Worm (Caenorhabditis elegans): Measurements from ENCODE around the gene blos-4.

blos-4 gene

DNA sequence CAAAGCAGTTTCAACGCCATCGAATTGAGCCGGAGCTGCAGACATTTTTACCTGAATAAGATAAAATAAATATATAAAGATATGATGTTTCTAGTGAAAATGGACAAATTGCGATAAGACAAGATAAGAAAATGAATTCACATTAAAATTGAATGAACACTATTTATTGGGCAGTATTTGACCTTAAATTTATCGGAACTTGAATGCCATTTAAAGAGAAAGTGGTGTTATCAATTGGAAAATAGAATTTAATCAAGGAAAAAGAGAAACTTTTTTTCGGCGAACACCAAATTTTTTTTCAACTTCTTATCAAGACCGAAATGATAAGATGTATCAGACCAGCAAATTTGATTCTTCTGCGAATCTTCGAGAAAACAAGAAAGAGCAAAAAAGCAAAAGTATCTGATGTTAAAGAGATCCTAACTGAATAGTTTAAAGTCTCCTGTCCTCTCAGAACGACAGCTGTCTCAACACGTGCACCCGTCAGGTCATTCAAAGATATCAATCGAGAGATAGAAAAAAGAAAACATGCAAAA lies 45.1 kb downstream of the blos-4 start, which contains the start of gene upb-1:
TSS of gene upb-1 (minus strand) at position 51 of the 536 bp plus-strand sequence.
- TF ChIP-seq fkh-10 (GFP tag; optimal IDR thresholded peaks at IDR 0.05) (no peak), isw-1 (GFP tag; IDR thresholded peaks at IDR 0.05) (no peak), unc-30 (tag; optimal IDR thresholded peaks at IDR 0.05) (no peak), snu-23 (GFP tag; optimal IDR thresholded peaks at IDR 0.05) (peak; percentile 55), jun-1 (tag; optimal IDR thresholded peaks at IDR 0.05) (no peak), lin-13 (GFP tag; optimal IDR thresholded peaks at IDR 0.05) (no peak), nhr-19 (GFP tag; conservative IDR thresholded peaks at IDR 0.05) (peak; percentile 64), ceh-88 (GFP tag; IDR thresholded peaks at IDR 0.05) (no peak), fos-1 (tag; optimal IDR thresholded peaks at IDR 0.05) (no peak), fkh-8 (tag; optimal IDR thresholded peaks at IDR 0.05) (no peak), nhr-20 (tag; optimal IDR thresholded peaks at IDR 0.05) (peak; percentile 52), efl-1 (optimal IDR thresholded peaks at IDR 0.05) (peak in 1 of 2 experiments; percentile 24), efl-1 (GFP tag; optimal IDR thresholded peaks at IDR 0.05 in 1 of 2) (no peak), mdl-1 (tag; optimal IDR thresholded peaks at IDR 0.05) (peak in 1 of 2 experiments; percentile 64), blmp-1 (tag; optimal IDR thresholded peaks at IDR 0.05) (peak; percentile 52), ceh-90 (tag; optimal IDR thresholded peaks at IDR 0.05) (no peak), nhr-28 (tag; optimal IDR thresholded peaks at IDR 0.05) (no peak), mep-1 (tag; optimal IDR thresholded peaks at IDR 0.05) (peak; percentile 21), nhr-47 (tag; optimal IDR thresholded peaks at IDR 0.05) (peak; percentile 3), ztf-11 (tag; optimal IDR thresholded peaks at IDR 0.05) (no peak), sptf-1 (tag; optimal IDR thresholded peaks at IDR 0.05) (no peak), pax-3 (tag; optimal IDR thresholded peaks at IDR 0.05) (no peak), swsn-7 (tag; optimal IDR thresholded peaks at IDR 0.05) (peak; percentile 7), nhr-71 (tag; optimal IDR thresholded peaks at IDR 0.05) (peak; percentile 82), Y116A8C.19 (tag; optimal IDR thresholded peaks at IDR 0.05; ENCODE audit: borderline replicate concordance) (no peak), lin-15B (tag; optimal IDR thresholded peaks at IDR 0.05) (no peak), pqm-1 (tag; optimal IDR thresholded peaks at IDR 0.05) (no peak), lir-3 (tag; optimal IDR thresholded peaks at IDR 0.05; ENCODE audit: poor library complexity) (no peak), hlh-4 (tag; optimal IDR thresholded peaks at IDR 0.05) (no peak), nhr-90 (tag; optimal IDR thresholded peaks at IDR 0.05; ENCODE audit: poor library complexity) (no peak), ets-5 (GFP tag; IDR thresholded peaks at IDR 0.05) (no peak), lin-14 (GFP tag; optimal IDR thresholded peaks at IDR 0.05) (peak; percentile 72), ces-1 (GFP tag; optimal IDR thresholded peaks at IDR 0.05) (no peak), grh-1 (GFP tag; IDR thresholded peaks at IDR 0.05) (no peak), egl-13 (tag; optimal IDR thresholded peaks at IDR 0.05) (no peak), C04F5.9 (tag; optimal IDR thresholded peaks at IDR 0.05) (no peak), zag-1 (tag; optimal IDR thresholded peaks at IDR 0.05) (no peak), unc-130 (tag; optimal IDR thresholded peaks at IDR 0.05) (peak; percentile 39), snpc-4 (tag; optimal IDR thresholded peaks at IDR 0.05) (no peak), ama-1 (optimal IDR thresholded peaks at IDR 0.05) (no peak), C34B4.2 (tag; optimal IDR thresholded peaks at IDR 0.05) (no peak), sup-37 (GFP tag; optimal IDR thresholded peaks at IDR 0.05) (no peak), xbp-1 (tag; optimal IDR thresholded peaks at IDR 0.05) (no peak), lsy-2 (tag; optimal IDR thresholded peaks at IDR 0.05) (peak; percentile 42 to 67), elt-2 (tag; optimal IDR thresholded peaks at IDR 0.05) (peak; percentile 32), rnt-1 (tag; optimal IDR thresholded peaks at IDR 0.05) (peak; percentile 62), nhr-11 (tag; optimal IDR thresholded peaks at IDR 0.05) (no peak)
